Fruit fly (Drosophila melanogaster): ENCODE results near the gene CG13962.

The CG13962 gene

DNA sequence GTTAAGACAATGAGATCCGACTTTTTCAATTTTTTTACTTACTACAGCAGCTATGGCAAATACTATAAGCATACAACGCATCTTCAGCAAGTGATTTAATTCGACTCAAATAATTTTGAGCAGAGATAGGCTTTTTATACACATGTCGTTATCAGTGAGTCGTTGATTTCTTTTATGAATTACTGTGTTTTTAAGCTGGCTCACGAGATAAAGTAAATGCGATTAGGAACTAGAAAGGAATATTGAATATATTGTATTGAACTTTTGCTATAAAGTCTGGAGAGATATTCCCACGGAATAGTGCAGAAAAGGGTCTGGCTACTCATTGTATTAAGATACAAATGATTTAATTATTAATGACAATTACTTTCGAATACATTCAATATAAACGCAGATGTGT, at the start of gene CG13962:
Gene CG13962, minus strand, starts transcription at position 101 of the 400 bp plus-strand sequence.
- TF ChIP-seq cnc (optimal IDR thresholded peaks at IDR 0.05) (no peak), tj (GFP tag; optimal IDR thresholded peaks at IDR 0.05) (no peak), ovo (GFP tag; optimal IDR thresholded peaks at IDR 0.05) (no peak)

DNA sequence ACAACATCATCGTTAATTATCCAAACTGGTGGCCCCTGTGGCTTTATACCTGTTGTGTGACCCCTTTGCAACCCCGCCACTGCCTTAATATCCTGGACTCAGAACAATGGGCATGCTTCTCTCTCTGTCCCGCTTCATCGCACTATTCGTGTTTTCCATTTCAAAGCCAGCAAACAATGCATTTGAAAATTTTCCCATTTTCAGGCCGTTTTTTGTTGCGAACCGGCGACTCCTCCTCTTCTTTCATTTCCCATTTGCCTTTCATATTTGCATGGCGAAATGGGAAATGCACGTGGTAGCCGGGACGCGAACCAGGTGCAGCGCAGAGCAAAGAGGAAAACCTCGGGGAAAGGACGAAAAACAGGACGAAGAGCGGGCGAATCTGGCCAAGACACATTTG, 45.4 kb upstream of the CG13962 start:
- TF ChIP-seq ovo (GFP tag; optimal IDR thresholded peaks at IDR 0.05) (no peak), Hr96 (GFP tag; optimal IDR thresholded peaks at IDR 0.05) (no peak), CG12768 (GFP tag; optimal IDR thresholded peaks at IDR 0.05) (no peak)

DNA sequence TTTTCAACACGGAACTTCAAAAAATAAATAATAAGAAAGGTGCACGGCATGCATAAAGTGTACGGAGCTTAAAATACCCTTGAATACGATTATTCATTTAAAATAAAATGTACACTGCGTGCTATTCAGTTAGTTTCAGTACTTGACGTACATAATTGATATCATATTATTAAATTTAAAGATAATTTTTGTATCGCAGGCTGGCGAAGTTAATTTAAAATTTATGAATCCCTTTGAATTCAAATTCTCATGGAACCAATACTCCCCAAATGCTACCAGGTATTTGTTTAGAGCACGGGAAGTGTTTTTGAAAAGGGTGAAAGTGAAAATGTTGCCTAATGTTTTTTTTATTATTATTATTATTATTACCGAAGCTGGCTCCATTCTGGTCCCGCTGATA, 40.9 kb upstream of the CG13962 start:
- TF ChIP-seq Hr96 (GFP tag; optimal IDR thresholded peaks at IDR 0.05) (no peak), CG12768 (GFP tag; optimal IDR thresholded peaks at IDR 0.05) (no peak)

DNA sequence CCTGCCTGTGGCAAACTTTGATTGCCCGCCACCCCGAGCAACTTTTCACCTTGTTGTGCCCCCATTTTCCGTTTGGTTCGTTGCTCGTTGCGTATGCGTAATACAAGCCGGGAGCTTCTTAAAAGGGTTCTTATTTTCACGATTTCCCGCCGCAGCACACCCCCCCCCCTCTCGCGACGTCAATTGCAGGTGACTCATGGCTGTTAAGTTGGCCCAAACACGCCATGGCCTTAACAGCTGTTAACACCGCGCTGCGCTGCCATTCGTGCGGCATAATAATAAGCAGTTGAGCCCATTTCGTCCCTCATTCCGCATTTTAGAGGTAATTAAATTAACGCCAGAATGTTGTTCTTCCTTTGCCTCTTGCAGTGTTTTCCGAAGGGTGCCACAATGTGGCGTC, 36.6 kb upstream of the CG13962 start:
- TF ChIP-seq kay (GFP tag; ENCODE audit: borderline replicate concordance), result no peak
- TF ChIP-seq CG7101 (tag; optimal IDR thresholded peaks at IDR 0.05), result no peak
- no peak for TF ChIP-seq bab1 (GFP tag; optimal IDR thresholded peaks at IDR 0.05)
- no peak for TF ChIP-seq CG14711 (tag; optimal IDR thresholded peaks at IDR 0.05)

DNA sequence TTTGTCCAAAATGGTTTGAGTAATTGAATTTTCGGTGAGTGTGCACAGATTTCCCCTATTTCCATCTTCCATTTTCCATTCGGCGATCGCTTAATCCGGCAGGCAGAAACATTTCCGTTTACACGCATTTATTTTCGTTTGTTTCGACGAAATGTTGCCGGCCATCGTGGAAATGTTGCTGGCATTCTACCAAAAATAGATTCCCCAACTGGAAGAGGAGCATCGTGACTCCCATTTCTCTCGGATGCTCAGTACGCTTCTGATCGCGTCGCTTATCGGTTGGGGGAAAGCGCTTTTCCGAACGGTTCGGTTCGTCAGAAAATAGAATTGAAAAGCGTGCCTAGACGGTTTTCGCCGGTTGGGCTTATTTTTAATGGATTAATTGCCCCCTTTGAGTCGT, 35.4 kb upstream of the CG13962 start:
- TF ChIP-seq Hr96 (GFP tag; optimal IDR thresholded peaks at IDR 0.05), result no peak
- no peak for TF ChIP-seq tj (GFP tag; optimal IDR thresholded peaks at IDR 0.05)
- TF ChIP-seq CG5204 (GFP tag; optimal IDR thresholded peaks at IDR 0.05), result no peak
- TF ChIP-seq CG7101 (tag; optimal IDR thresholded peaks at IDR 0.05), result no peak
- no peak for TF ChIP-seq Mnt (GFP tag; optimal IDR thresholded peaks at IDR 0.05)
- TF ChIP-seq kay (GFP tag; ENCODE audit: borderline replicate concordance), result no peak
- no peak for TF ChIP-seq Crg-1 (GFP tag; optimal IDR thresholded peaks at IDR 0.05)
- TF ChIP-seq bab1 (GFP tag; optimal IDR thresholded peaks at IDR 0.05), result no peak
- TF ChIP-seq CG14711 (tag; optimal IDR thresholded peaks at IDR 0.05), result no peak
- TF ChIP-seq CG7045 (GFP tag; optimal IDR thresholded peaks at IDR 0.05), result no peak
- no peak for TF ChIP-seq CG11617 (GFP tag; optimal IDR thresholded peaks at IDR 0.05)
- no peak for TF ChIP-seq Clk (GFP tag; optimal IDR thresholded peaks at IDR 0.05)
- TF ChIP-seq ovo (GFP tag; optimal IDR thresholded peaks at IDR 0.05), result no peak
- TF ChIP-seq CG1620 (GFP tag; optimal IDR thresholded peaks at IDR 0.05), result no peak
- TF ChIP-seq cic (GFP tag; optimal IDR thresholded peaks at IDR 0.05), result no peak
- no peak for TF ChIP-seq CG33017 (tag; optimal IDR thresholded peaks at IDR 0.05)
- no peak for TF ChIP-seq toe (GFP tag; optimal IDR thresholded peaks at IDR 0.05)
- TF ChIP-seq pad (GFP tag; optimal IDR thresholded peaks at IDR 0.05), result no peak
- TF ChIP-seq CG12768 (GFP tag; optimal IDR thresholded peaks at IDR 0.05), result no peak
- no peak for TF ChIP-seq cnc (optimal IDR thresholded peaks at IDR 0.05)

DNA sequence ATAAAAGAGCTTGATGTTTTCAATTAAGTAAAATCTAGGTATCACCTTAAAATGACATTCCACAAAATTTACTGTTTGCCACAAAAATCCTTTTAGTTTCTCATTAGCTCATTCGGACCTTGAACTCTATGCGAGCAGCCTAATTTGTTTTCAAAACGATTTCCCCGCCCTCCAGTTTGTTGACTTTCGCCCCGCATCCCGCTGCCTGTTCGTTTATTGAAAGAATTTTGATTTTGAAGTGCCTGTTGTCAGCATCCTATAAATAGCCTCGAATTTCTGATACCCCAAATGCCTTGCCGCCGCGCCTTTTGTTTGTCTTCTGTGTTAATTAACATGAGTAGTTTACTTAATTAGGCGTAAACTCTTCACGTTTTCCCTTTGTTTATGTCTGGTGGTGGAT, 33.2 kb upstream of the CG13962 start:
- TF ChIP-seq pad (GFP tag; optimal IDR thresholded peaks at IDR 0.05), result no peak
- TF ChIP-seq CG12768 (GFP tag; optimal IDR thresholded peaks at IDR 0.05), result no peak
- no peak for TF ChIP-seq CG14711 (tag; optimal IDR thresholded peaks at IDR 0.05)
- TF ChIP-seq toe (GFP tag; optimal IDR thresholded peaks at IDR 0.05), result no peak
- TF ChIP-seq CG7045 (GFP tag; optimal IDR thresholded peaks at IDR 0.05), result no peak
- TF ChIP-seq CG1620 (GFP tag; optimal IDR thresholded peaks at IDR 0.05), result no peak
- no peak for TF ChIP-seq kay (GFP tag; ENCODE audit: borderline replicate concordance)
- no peak for TF ChIP-seq Crg-1 (GFP tag; optimal IDR thresholded peaks at IDR 0.05)
- no peak for TF ChIP-seq CG33017 (tag; optimal IDR thresholded peaks at IDR 0.05)
- TF ChIP-seq CG5204 (GFP tag; optimal IDR thresholded peaks at IDR 0.05), result no peak
- TF ChIP-seq cnc (optimal IDR thresholded peaks at IDR 0.05), result no peak
- TF ChIP-seq cic (GFP tag; optimal IDR thresholded peaks at IDR 0.05), result no peak
- no peak for TF ChIP-seq Mnt (GFP tag; optimal IDR thresholded peaks at IDR 0.05)
- no peak for TF ChIP-seq tj (GFP tag; optimal IDR thresholded peaks at IDR 0.05)
- TF ChIP-seq Clk (GFP tag; optimal IDR thresholded peaks at IDR 0.05), result no peak
- no peak for TF ChIP-seq CG11617 (GFP tag; optimal IDR thresholded peaks at IDR 0.05)
- no peak for TF ChIP-seq bab1 (GFP tag; optimal IDR thresholded peaks at IDR 0.05)
- TF ChIP-seq CG7101 (tag; optimal IDR thresholded peaks at IDR 0.05), result no peak

DNA sequence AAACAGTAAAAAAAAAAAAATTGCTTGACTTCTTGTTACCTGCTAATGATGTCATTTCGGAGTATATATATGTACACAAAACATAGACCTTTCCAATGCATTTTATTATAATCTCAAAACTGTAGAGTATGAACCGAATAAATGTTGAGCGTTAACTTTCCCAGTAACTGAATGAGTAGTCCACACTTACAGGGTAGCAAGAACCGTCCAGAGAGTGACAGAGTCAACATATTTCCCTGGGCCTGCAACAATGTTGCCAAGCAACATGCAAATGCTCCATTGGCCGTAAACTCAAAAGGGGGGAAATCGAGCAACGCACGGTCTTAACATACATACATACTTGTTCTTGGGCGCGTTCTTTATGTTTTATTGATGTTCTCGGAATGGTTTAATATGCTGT, 31.9 kb upstream of the CG13962 start:
- TF ChIP-seq Hr96 (GFP tag; optimal IDR thresholded peaks at IDR 0.05) (no peak), CG5204 (GFP tag; optimal IDR thresholded peaks at IDR 0.05) (no peak), CG11617 (GFP tag; optimal IDR thresholded peaks at IDR 0.05) (no peak), bab1 (GFP tag; optimal IDR thresholded peaks at IDR 0.05) (no peak), CG1620 (GFP tag; optimal IDR thresholded peaks at IDR 0.05) (no peak), CG33017 (tag; optimal IDR thresholded peaks at IDR 0.05) (no peak), tj (GFP tag; optimal IDR thresholded peaks at IDR 0.05) (no peak), kay (GFP tag; ENCODE audit: borderline replicate concordance) (no peak), cic (GFP tag; optimal IDR thresholded peaks at IDR 0.05) (no peak), pad (GFP tag; optimal IDR thresholded peaks at IDR 0.05) (no peak), CG7045 (GFP tag; optimal IDR thresholded peaks at IDR 0.05) (no peak), Clk (GFP tag; optimal IDR thresholded peaks at IDR 0.05) (no peak), toe (GFP tag; optimal IDR thresholded peaks at IDR 0.05) (no peak), ovo (GFP tag; optimal IDR thresholded peaks at IDR 0.05) (no peak), Mnt (GFP tag; optimal IDR thresholded peaks at IDR 0.05) (no peak), CG14711 (tag; optimal IDR thresholded peaks at IDR 0.05) (no peak), cnc (optimal IDR thresholded peaks at IDR 0.05) (no peak), CG7101 (tag; optimal IDR thresholded peaks at IDR 0.05) (no peak)

Data from whole organism, adult.